Fruit fly (Drosophila melanogaster) whole organism, wandering third instar larva: ENCODE data around the gene CG15549.
A peak's percentile ranks its signal among the peaks of the same experiment; 100 is the strongest.

Experiments
- Abd-B ChIP-seq: fragments of >200 bp; optimal IDR thresholded peaks from 2 replicates; lab custom pipeline; 2017; ENCODE audit warnings: missing biosample characterization, missing genetic modification characterization
- CG32264 ChIP-seq: fragments of 200-800 bp; sonication (Bioruptor generic); optimal IDR thresholded peaks from 2 replicates; lab custom pipeline; 2016; ENCODE audit warnings: missing biosample characterization, missing genetic modification characterization
- CrebA ChIP-seq: fragments of 200-800 bp; sonication (Bioruptor generic); optimal IDR thresholded peaks from 2 replicates; lab custom pipeline; 2016; ENCODE audit warnings: missing biosample characterization, mild to moderate bottlenecking, missing genetic modification characterization, borderline replicate concordance
- Dfd ChIP-seq: fragments of >200 bp; optimal IDR thresholded peaks from 2 replicates; lab custom pipeline; 2017; ENCODE audit warnings: missing biosample characterization, missing genetic modification characterization
- GATAd ChIP-seq: sonication (Bioruptor generic); optimal IDR thresholded peaks from 2 replicates; lab custom pipeline; 2016; ENCODE audit warnings: missing biosample characterization, missing genetic modification characterization
- HLH106 ChIP-seq: fragments of 200-800 bp; optimal IDR thresholded peaks from 3 replicates; lab custom pipeline; 2019; ENCODE audit warnings: missing biosample characterization, mild to moderate bottlenecking, missing genetic modification characterization, moderate library complexity
- Hnf4 ChIP-seq: fragments of 200-800 bp; sonication (Bioruptor generic); optimal IDR thresholded peaks from 2 replicates; lab custom pipeline; 2016; ENCODE audit warnings: missing biosample characterization, mild to moderate bottlenecking, missing genetic modification characterization
- Hr78 ChIP-seq: fragments of >200 bp; optimal IDR thresholded peaks from 2 replicates; lab custom pipeline; 2017; ENCODE audit warnings: missing biosample characterization, missing genetic modification characterization
- Hr83 ChIP-seq: fragments of 200-300 bp; sonication (Bioruptor generic); optimal IDR thresholded peaks from 2 replicates; lab custom pipeline; 2016; ENCODE audit warnings: missing biosample characterization, mild to moderate bottlenecking, missing genetic modification characterization, moderate library complexity; ENCODE audit not compliant: poor library complexity, severe bottlenecking
- Jra ChIP-seq: sonication (Bioruptor generic); optimal IDR thresholded peaks from 2 replicates; lab custom pipeline; 2016; ENCODE audit warnings: missing biosample characterization, missing genetic modification characterization
- Mio ChIP-seq: sonication (Bioruptor generic); optimal IDR thresholded peaks from 2 replicates; lab custom pipeline; 2016; ENCODE audit warnings: missing biosample characterization, missing genetic modification characterization
- Myc ChIP-seq: fragments of >200 bp; optimal IDR thresholded peaks from 2 replicates; lab custom pipeline; 2017
- N ChIP-seq: fragments of >200 bp; optimal IDR thresholded peaks from 2 replicates; lab custom pipeline; 2018; ENCODE audit warnings: missing biosample characterization, missing external identifiers, missing genetic modification characterization
- Rel ChIP-seq, 2 experiments: fragments of 200-800 bp; sonication (Bioruptor generic) in 1 of 2; optimal IDR thresholded peaks; 2 replicates in 1 of 2; 3 replicates in 1 of 2; lab custom pipeline; 2016 to 2019; ENCODE audit warnings: mild to moderate bottlenecking in 2 of 2, missing biosample characterization in 2 of 2, missing genetic modification characterization in 2 of 2, moderate library complexity in 1 of 2
- Vsx2 ChIP-seq: fragments of 200-300, 225-300 bp; sonication (Bioruptor generic); optimal IDR thresholded peaks from 2 replicates; lab custom pipeline; 2018; ENCODE audit warnings: missing biosample characterization, missing genetic modification characterization; ENCODE audit not compliant: partially characterized antibody
- br ChIP-seq: fragments of 200-800 bp; sonication (Bioruptor generic); optimal IDR thresholded peaks from 2 replicates; lab custom pipeline; 2016; ENCODE audit warnings: missing biosample characterization, missing genetic modification characterization
- brk ChIP-seq: fragments of 200-800 bp; sonication (Bioruptor generic); optimal IDR thresholded peaks from 2 replicates; lab custom pipeline; 2016; ENCODE audit warnings: missing biosample characterization, mild to moderate bottlenecking, missing genetic modification characterization
- dl ChIP-seq, 2 experiments: fragments of 175-275, 200-275 bp in 1 of 2; fragments of 200-275 bp in 1 of 2; sonication (Bioruptor generic); optimal IDR thresholded peaks; lab custom pipeline; 2018; ENCODE audit warnings: mild to moderate bottlenecking in 2 of 2, missing biosample characterization in 2 of 2, missing genetic modification characterization in 2 of 2, moderate library complexity in 2 of 2; ENCODE audit not compliant: partially characterized antibody in 2 of 2, insufficient read depth in 1 of 2
- dmrt93B ChIP-seq: fragments of 200-800 bp; sonication (Bioruptor generic); optimal IDR thresholded peaks from 2 replicates; lab custom pipeline; 2018; ENCODE audit warnings: missing biosample characterization, mild to moderate bottlenecking, missing genetic modification characterization
- dsf ChIP-seq: sonication (Bioruptor generic); optimal IDR thresholded peaks from 2 replicates; lab custom pipeline; 2016; ENCODE audit warnings: missing biosample characterization, missing genetic modification characterization, borderline replicate concordance
- ey ChIP-seq: fragments of 200-800 bp; sonication (Bioruptor generic); optimal IDR thresholded peaks from 2 replicates; lab custom pipeline; 2016; ENCODE audit warnings: missing biosample characterization, missing genetic modification characterization
- fru ChIP-seq: fragments of 200-800 bp; sonication (Bioruptor generic); optimal IDR thresholded peaks from 3 replicates; lab custom pipeline; 2016; ENCODE audit warnings: missing biosample characterization, mild to moderate bottlenecking, missing genetic modification characterization
- jim ChIP-seq: fragments of 175-275, 200-325 bp; sonication (Bioruptor generic); optimal IDR thresholded peaks from 2 replicates; lab custom pipeline; 2016; ENCODE audit warnings: missing biosample characterization, mild to moderate bottlenecking, missing genetic modification characterization
- lola ChIP-seq: fragments of >200 bp; optimal IDR thresholded peaks from 2 replicates; lab custom pipeline; 2017; ENCODE audit warnings: missing biosample characterization, missing genetic modification characterization
- pan ChIP-seq: fragments of >200 bp; optimal IDR thresholded peaks from 2 replicates; lab custom pipeline; 2017
- psq ChIP-seq: fragments of 200-800 bp; sonication (Bioruptor generic); optimal IDR thresholded peaks from 3 replicates; lab custom pipeline; 2017; ENCODE audit warnings: missing biosample characterization, mild to moderate bottlenecking, missing genetic modification characterization, moderate library complexity
- rgr ChIP-seq: fragments of 200-800 bp; sonication (Bioruptor generic); optimal IDR thresholded peaks from 3 replicates; lab custom pipeline; 2016; ENCODE audit warnings: missing biosample characterization, mild to moderate bottlenecking, missing genetic modification characterization
- sv ChIP-seq: fragments of 200-800 bp; sonication (Bioruptor generic); optimal IDR thresholded peaks from 3 replicates; lab custom pipeline; 2016; ENCODE audit warnings: missing biosample characterization, missing genetic modification characterization
- usp ChIP-seq: fragments of >200 bp; optimal IDR thresholded peaks from 2 replicates; lab custom pipeline; 2017; ENCODE audit warnings: missing biosample characterization, missing genetic modification characterization
- woc ChIP-seq: sonication (Bioruptor generic); optimal IDR thresholded peaks from 2 replicates; lab custom pipeline; 2016; ENCODE audit warnings: missing biosample characterization, mild to moderate bottlenecking, missing genetic modification characterization

CG15549 gene

DNA sequence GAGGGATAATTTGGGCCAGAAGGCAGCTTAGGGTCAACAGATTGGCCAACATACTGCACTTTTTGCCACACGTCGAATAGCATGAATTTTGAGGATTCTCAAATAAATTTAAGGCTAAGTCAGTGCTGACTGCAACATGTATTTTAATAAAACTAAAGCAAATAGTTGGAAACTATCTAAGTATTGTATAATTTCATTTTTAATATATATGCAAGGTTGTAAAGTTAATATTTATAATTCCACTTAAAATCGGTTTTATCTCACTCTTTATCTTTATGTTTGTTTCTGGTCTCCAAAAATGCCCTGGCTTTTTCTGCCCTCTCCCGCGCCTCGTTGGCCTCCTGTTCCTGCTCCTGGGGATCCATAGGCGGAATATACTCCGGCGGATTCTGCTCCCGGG is at the start of gene CG15549:
TSS of gene CG15549 (minus strand) at position 101 of the 400 bp plus-strand sequence.
- no peak for TF ChIP-seq dsf (GFP tag; lab: Kevin White, UChicago)
- no peak for TF ChIP-seq dl (GFP tag; optimal IDR thresholded peaks at IDR 0.05; lab: Kevin White, UChicago; ENCODE audit: insufficient read depth in 1 of 2, partially characterized antibody in 2 of 2)
- TF ChIP-seq jim (GFP tag; lab: Kevin White, UChicago): no peak
- TF ChIP-seq CG32264: no peak
- no peak for TF ChIP-seq N

DNA sequence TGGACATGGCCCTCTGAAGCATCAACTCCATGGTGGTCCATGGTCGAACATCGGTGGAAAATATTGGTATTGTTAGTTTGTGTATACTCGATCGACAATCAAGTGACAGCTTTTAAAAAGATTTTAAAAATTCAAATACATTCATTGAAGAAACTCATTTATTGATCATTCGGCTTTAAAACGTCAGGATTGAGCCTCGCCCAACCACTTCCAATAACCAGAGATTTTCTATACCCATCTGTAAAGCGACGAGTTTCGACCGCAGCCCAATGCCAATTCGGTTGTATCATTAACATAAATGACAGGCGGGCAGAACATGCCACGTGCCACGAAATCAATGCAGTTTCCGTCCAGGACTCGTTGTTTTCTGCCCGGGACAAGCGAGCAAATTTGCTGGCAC is 27.9 kb upstream of the CG15549 start, which contains the start of gene Ctr1C:
TSS of gene Ctr1C (minus strand) at position 101 of the 400 bp plus-strand sequence.
- TF ChIP-seq Hr78 (GFP tag; lab: Kevin White, UChicago) (no peak), pan (no peak), N (no peak), Abd-B (no peak), woc (GFP tag; lab: Kevin White, UChicago) (no peak), Vsx2 (GFP tag; lab: Kevin White, UChicago) (no peak), Hnf4 (no peak), psq (GFP tag; lab: Kevin White, UChicago) (no peak), Jra (GFP tag; lab: Kevin White, UChicago) (no peak), dsf (GFP tag; lab: Kevin White, UChicago) (no peak)

DNA sequence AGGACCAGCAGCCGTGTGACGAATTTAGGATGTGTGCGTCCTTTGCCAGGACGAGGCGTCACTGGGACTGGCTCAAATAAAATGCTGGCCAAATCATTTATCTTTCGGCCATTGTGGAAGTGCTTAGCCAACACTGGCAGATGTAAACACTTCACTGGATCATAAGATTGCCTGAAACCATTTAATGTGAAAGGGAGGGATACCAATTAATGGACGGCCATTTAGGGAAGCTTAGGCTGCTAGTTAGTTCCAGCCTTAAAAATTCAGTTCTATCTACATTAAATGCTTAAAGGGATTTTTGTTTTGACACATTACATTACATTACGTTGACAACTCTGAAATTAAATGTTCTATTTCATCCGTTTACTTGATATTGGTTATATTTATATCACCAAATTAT is 23.1 kb upstream of the CG15549 start, which contains the start of gene CG15548:
TSS of gene CG15548 (plus strand) at position 301 of the 400 bp plus-strand sequence.
- no peak for TF ChIP-seq HLH106 (tag; lab: Kevin White, UChicago)
- TF ChIP-seq rgr (GFP tag; lab: Kevin White, UChicago): no peak
- TF ChIP-seq CG32264: no peak
- TF ChIP-seq GATAd: no peak

DNA sequence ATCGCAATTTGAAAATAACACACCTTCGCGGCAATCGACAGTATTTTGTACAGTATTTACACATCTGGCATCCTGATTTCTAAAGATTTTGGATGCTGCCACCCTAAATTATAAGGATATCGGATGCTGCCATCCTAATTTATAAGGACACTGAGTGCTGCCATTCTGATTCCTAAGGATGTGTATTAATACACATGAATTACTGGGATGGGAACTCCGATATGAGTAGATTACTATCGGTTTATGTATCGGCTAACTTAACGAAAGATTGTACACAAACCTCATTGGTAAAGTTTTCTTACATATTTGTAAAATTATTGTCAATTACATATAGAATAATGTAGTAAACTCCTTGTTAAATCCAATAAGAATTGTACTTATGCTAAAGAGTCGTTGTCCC is 10.0 kb upstream of the CG15549 start:
- no peak for TF ChIP-seq Rel (GFP tag; optimal IDR thresholded peaks at IDR 0.05; lab: Kevin White, UChicago)
- no peak for TF ChIP-seq Rel (tag; optimal IDR thresholded peaks at IDR 0.05; lab: Kevin White, UChicago)
- peak; percentile 61 for TF ChIP-seq Myc (lab: Kevin White, UChicago)
- no peak for TF ChIP-seq Mio (GFP tag; lab: Kevin White, UChicago)
- TF ChIP-seq dsf (GFP tag; lab: Kevin White, UChicago): no peak

DNA sequence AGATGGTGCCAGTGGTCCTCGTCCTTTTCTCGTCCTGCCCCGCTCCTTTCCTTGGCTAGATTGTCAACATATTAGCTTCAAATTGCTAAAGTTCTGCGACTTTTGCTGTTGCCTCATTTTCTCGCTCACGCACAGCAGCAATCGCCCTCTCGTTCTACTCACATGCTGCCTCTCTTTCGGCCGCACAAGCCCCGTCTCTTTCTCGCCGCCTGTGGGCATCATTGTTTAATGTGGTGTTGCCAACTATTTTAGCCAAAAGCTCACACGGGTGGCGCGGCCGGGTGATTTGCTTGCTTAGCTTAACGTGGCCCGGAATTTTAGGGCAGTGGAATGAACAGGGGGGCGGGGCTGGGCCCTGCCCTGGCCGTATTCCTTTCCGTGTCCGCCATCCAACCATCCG is 3.9 kb upstream of the CG15549 start:
- TF ChIP-seq Rel (GFP tag; optimal IDR thresholded peaks at IDR 0.05; lab: Kevin White, UChicago): no peak
- no peak for TF ChIP-seq Rel (tag; optimal IDR thresholded peaks at IDR 0.05; lab: Kevin White, UChicago)
- no peak for TF ChIP-seq lola
- TF ChIP-seq Myc (lab: Kevin White, UChicago): no peak
- TF ChIP-seq CG32264: no peak
- no peak for TF ChIP-seq N
- no peak for TF ChIP-seq br (GFP tag; lab: Kevin White, UChicago)
- no peak for TF ChIP-seq jim (GFP tag; lab: Kevin White, UChicago)
- TF ChIP-seq usp (GFP tag; lab: Kevin White, UChicago): no peak
- TF ChIP-seq psq (GFP tag; lab: Kevin White, UChicago): no peak
- no peak for TF ChIP-seq ey (GFP tag; lab: Kevin White, UChicago)
- no peak for TF ChIP-seq dsf (GFP tag; lab: Kevin White, UChicago)
- TF ChIP-seq Jra (GFP tag; lab: Kevin White, UChicago): no peak
- no peak for TF ChIP-seq brk (GFP tag; lab: Kevin White, UChicago)
- TF ChIP-seq CrebA (GFP tag; lab: Kevin White, UChicago): no peak
- TF ChIP-seq Dfd (GFP tag; lab: Kevin White, UChicago): no peak
- TF ChIP-seq rgr (GFP tag; lab: Kevin White, UChicago): no peak

DNA sequence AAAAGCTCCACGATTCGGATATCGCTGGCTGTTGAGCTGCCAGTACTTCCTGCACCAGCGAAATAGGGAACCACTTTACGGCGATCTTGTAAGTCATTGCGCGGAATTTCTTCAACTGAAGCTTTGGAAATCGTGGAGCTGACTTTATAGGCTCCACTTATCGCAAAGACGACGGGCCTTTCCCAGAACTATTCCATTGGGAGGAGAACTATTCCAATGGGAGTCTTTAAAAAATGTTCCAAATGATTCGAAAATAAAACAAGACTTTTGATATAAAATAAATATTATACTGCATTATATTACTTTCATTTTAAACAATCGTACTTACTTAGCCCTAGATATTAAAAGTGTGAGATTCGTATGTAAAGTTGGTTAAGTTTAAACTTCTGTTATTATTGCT is 695 bp upstream of the CG15549 start, which contains the start of gene CG15550:
TSS of gene CG15550 (minus strand) at position 101 of the 400 bp plus-strand sequence.
- TF ChIP-seq Vsx2 (GFP tag; lab: Kevin White, UChicago): no peak
- TF ChIP-seq, all 38 proteins: peak for 0

DNA sequence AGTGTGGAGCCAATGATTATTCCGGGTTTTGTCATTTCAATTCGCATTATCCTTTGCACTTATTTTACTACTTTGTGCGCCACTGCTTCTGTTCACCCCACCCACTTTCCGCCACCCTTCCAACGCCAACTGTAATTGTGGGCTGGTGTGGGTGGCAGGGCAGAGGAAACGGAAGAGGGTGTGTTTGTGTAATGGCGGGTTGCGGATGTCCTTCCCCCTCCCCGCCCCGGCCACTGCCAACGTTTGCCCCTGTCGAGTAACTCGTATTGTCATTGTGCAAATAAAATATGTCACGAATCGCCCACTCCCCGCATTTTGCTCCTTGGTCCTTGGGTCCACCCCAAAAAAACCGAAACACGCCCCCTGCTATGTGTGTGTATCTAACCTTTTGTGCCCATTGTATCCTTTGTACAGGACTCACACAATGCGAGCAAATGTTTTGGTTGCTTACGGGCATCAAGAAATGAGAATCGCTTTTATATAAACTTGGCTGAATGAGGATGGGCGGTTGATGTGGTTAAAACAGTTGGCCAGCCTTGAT is 2.3 kb downstream of the CG15549 start:
- TF ChIP-seq dsf (GFP tag; lab: Kevin White, UChicago) (no peak), br (GFP tag; lab: Kevin White, UChicago) (no peak), fru (GFP tag; lab: Kevin White, UChicago) (no peak), Hr83 (no peak), GATAd (no peak), sv (no peak), dl (GFP tag; optimal IDR thresholded peaks at IDR 0.05; lab: Kevin White, UChicago; ENCODE audit: insufficient read depth in 1 of 2, partially characterized antibody in 2 of 2) (no peak), Hr78 (GFP tag; lab: Kevin White, UChicago) (no peak), pan (no peak), psq (GFP tag; lab: Kevin White, UChicago) (no peak), N (no peak), dmrt93B (GFP tag; lab: Kevin White, UChicago) (no peak), Jra (GFP tag; lab: Kevin White, UChicago) (no peak)
